Fruit fly (Drosophila melanogaster): ENCODE data around the gene Stt3A.
A peak's percentile ranks its signal among the peaks of the same experiment; 100 is the strongest.

The Stt3A gene

dm6 chrX:21067474-21067873, 13.7 kb upstream of the Stt3A start, which contains the start of gene CG32512:
CG32512 (minus strand) TSS chrX:21067540.
- TF ChIP-seq CG13204 (GFP tag; optimal IDR thresholded peaks at IDR 0.05), result peak; percentile 43
- TF ChIP-seq CG8159 (tag; optimal IDR thresholded peaks at IDR 0.05), result no peak
- no peak for TF ChIP-seq CG15710 (tag; optimal IDR thresholded peaks at IDR 0.05)
- peak; percentile 34; the same call in 1 of the 3 replicates for TF ChIP-seq fd96Ca (GFP tag; IDR thresholded peaks at IDR 0.05)
- no peak for TF ChIP-seq CG14655 (GFP tag; optimal IDR thresholded peaks at IDR 0.05)
- peak; percentile 49 for TF ChIP-seq Ets98B (GFP tag; IDR thresholded peaks at IDR 0.05)
- no peak for TF ChIP-seq CG34367 (tag; optimal IDR thresholded peaks at IDR 0.05)
- TF ChIP-seq CG4496 (GFP tag; IDR thresholded peaks at IDR 0.05), result peak; percentile 37; the same call in 2 of the 3 replicates
- TF ChIP-seq CG8301 (tag; optimal IDR thresholded peaks at IDR 0.05), result no peak
- TF ChIP-seq EcR (GFP tag; optimal IDR thresholded peaks at IDR 0.05), result peak; percentile 15

- peak; percentile 16 for TF ChIP-seq EcR (GFP tag; optimal IDR thresholded peaks at IDR 0.05)
- no peak for TF ChIP-seq D1 (tag; optimal IDR thresholded peaks at IDR 0.05)
- TF ChIP-seq Ets98B (GFP tag; IDR thresholded peaks at IDR 0.05), result no peak
Observed at dm6 chrX:21065775-21066174, 12.0 kb upstream of the Stt3A start.

dm6 chrX:21064927-21065326, 11.2 kb upstream of the Stt3A start:
- TF ChIP-seq CG12605 (GFP tag; IDR thresholded peaks at IDR 0.05) (peak; percentile 82), CG8301 (tag; optimal IDR thresholded peaks at IDR 0.05) (peak; percentile 68), EcR (GFP tag; optimal IDR thresholded peaks at IDR 0.05) (no peak), CG13204 (GFP tag; optimal IDR thresholded peaks at IDR 0.05) (peak; percentile 49), Pif1A (GFP tag; optimal IDR thresholded peaks at IDR 0.05) (peak; percentile 89), rn (GFP tag; IDR thresholded peaks at IDR 0.05) (peak; percentile 70), gl (tag; optimal IDR thresholded peaks at IDR 0.05) (peak; percentile 70), CG32121 (GFP tag; IDR thresholded peaks at IDR 0.05) (peak; percentile 88), fd96Ca (GFP tag; IDR thresholded peaks at IDR 0.05) (peak; percentile 93), Snoo (tag; optimal IDR thresholded peaks at IDR 0.05) (peak; percentile 95), CG14655 (GFP tag; optimal IDR thresholded peaks at IDR 0.05) (peak; percentile 77), CG10348 (GFP tag; IDR thresholded peaks at IDR 0.05) (0 out of 2 replicates have a peak, but pooled peaks have one; percentile 41), CG15710 (tag; optimal IDR thresholded peaks at IDR 0.05) (peak; percentile 84), CG17806 (tag; optimal IDR thresholded peaks at IDR 0.05) (peak; percentile 78), CG8159 (tag; optimal IDR thresholded peaks at IDR 0.05) (peak; percentile 77), D1 (tag; optimal IDR thresholded peaks at IDR 0.05) (no peak), CG9948 (tag; optimal IDR thresholded peaks at IDR 0.05) (peak; percentile 72), CG4496 (GFP tag; IDR thresholded peaks at IDR 0.05) (peak; percentile 95), Pif1B (GFP tag; optimal IDR thresholded peaks at IDR 0.05) (peak; percentile 92), Ets98B (GFP tag; IDR thresholded peaks at IDR 0.05) (peak; percentile 93), CG34367 (tag; optimal IDR thresholded peaks at IDR 0.05) (peak; percentile 76)

- no peak for TF ChIP-seq CG34367 (tag; optimal IDR thresholded peaks at IDR 0.05)
- TF ChIP-seq CG13204 (GFP tag; optimal IDR thresholded peaks at IDR 0.05), result no peak
- TF ChIP-seq CG15710 (tag; optimal IDR thresholded peaks at IDR 0.05), result no peak
- no peak for TF ChIP-seq CG9948 (tag; optimal IDR thresholded peaks at IDR 0.05)
- no peak for TF ChIP-seq CG12605 (GFP tag; IDR thresholded peaks at IDR 0.05)
- no peak for TF ChIP-seq Snoo (tag; optimal IDR thresholded peaks at IDR 0.05)
- TF ChIP-seq D1 (tag; optimal IDR thresholded peaks at IDR 0.05), result no peak
- no peak for TF ChIP-seq CG32121 (GFP tag; IDR thresholded peaks at IDR 0.05)
- TF ChIP-seq fd96Ca (GFP tag; IDR thresholded peaks at IDR 0.05), result no peak
- no peak for TF ChIP-seq Pif1B (GFP tag; optimal IDR thresholded peaks at IDR 0.05)
- TF ChIP-seq CG17806 (tag; optimal IDR thresholded peaks at IDR 0.05), result no peak
- TF ChIP-seq Ets98B (GFP tag; IDR thresholded peaks at IDR 0.05), result no peak
- TF ChIP-seq CG14655 (GFP tag; optimal IDR thresholded peaks at IDR 0.05), result no peak
- TF ChIP-seq EcR (GFP tag; optimal IDR thresholded peaks at IDR 0.05), result no peak
- TF ChIP-seq rn (GFP tag; IDR thresholded peaks at IDR 0.05), result no peak
- no peak for TF ChIP-seq gl (tag; optimal IDR thresholded peaks at IDR 0.05)
- no peak for TF ChIP-seq CG10348 (GFP tag; IDR thresholded peaks at IDR 0.05)
- TF ChIP-seq CG8159 (tag; optimal IDR thresholded peaks at IDR 0.05), result no peak
Observed at dm6 chrX:21060579-21060978, 6.8 kb upstream of the Stt3A start.

- peak; percentile 88 for TF ChIP-seq Snoo (tag; optimal IDR thresholded peaks at IDR 0.05)
- peak; percentile 78 for TF ChIP-seq CG34367 (tag; optimal IDR thresholded peaks at IDR 0.05)
- TF ChIP-seq CG8159 (tag; optimal IDR thresholded peaks at IDR 0.05), result peak; percentile 73
- TF ChIP-seq CG13204 (GFP tag; optimal IDR thresholded peaks at IDR 0.05), result peak; percentile 60
- no peak for TF ChIP-seq CG10348 (GFP tag; IDR thresholded peaks at IDR 0.05)
- peak; percentile 80 for TF ChIP-seq CG14655 (GFP tag; optimal IDR thresholded peaks at IDR 0.05)
- peak; percentile 78 for TF ChIP-seq CG15710 (tag; optimal IDR thresholded peaks at IDR 0.05)
- no peak for TF ChIP-seq rn (GFP tag; IDR thresholded peaks at IDR 0.05)
- peak; percentile 80 for TF ChIP-seq CG8301 (tag; optimal IDR thresholded peaks at IDR 0.05)
- 0 out of 2 replicates have a peak, but pooled peaks have one; percentile 33 for TF ChIP-seq CG12605 (GFP tag; IDR thresholded peaks at IDR 0.05)
- TF ChIP-seq EcR (GFP tag; optimal IDR thresholded peaks at IDR 0.05), result peak; percentile 61
- peak; percentile 71 for TF ChIP-seq Ets98B (GFP tag; IDR thresholded peaks at IDR 0.05)
- TF ChIP-seq CG32121 (GFP tag; IDR thresholded peaks at IDR 0.05), result peak; percentile 49; the same call in 1 of the 2 replicates
- peak; percentile 83 for TF ChIP-seq fd96Ca (GFP tag; IDR thresholded peaks at IDR 0.05)
- peak; percentile 34 for TF ChIP-seq gl (tag; optimal IDR thresholded peaks at IDR 0.05)
- peak; percentile 78 for TF ChIP-seq Pif1A (GFP tag; optimal IDR thresholded peaks at IDR 0.05)
- peak; percentile 23 for TF ChIP-seq D1 (tag; optimal IDR thresholded peaks at IDR 0.05)
- peak; percentile 82 for TF ChIP-seq CG4496 (GFP tag; IDR thresholded peaks at IDR 0.05)
- peak; percentile 85 for TF ChIP-seq Pif1B (GFP tag; optimal IDR thresholded peaks at IDR 0.05)
- TF ChIP-seq CG17806 (tag; optimal IDR thresholded peaks at IDR 0.05), result peak; percentile 67
- TF ChIP-seq CG9948 (tag; optimal IDR thresholded peaks at IDR 0.05), result peak; percentile 74
Observed at dm6 chrX:21058991-21059390, 5.3 kb upstream of the Stt3A start.

dm6 chrX:21058437-21058836, 4.7 kb upstream of the Stt3A start:
- TF ChIP-seq CG12605 (GFP tag; IDR thresholded peaks at IDR 0.05), result no peak
- TF ChIP-seq CG17806 (tag; optimal IDR thresholded peaks at IDR 0.05), result no peak
- TF ChIP-seq Pif1A (GFP tag; optimal IDR thresholded peaks at IDR 0.05), result no peak
- no peak for TF ChIP-seq EcR (GFP tag; optimal IDR thresholded peaks at IDR 0.05)
- no peak for TF ChIP-seq CG8301 (tag; optimal IDR thresholded peaks at IDR 0.05)
- TF ChIP-seq CG13204 (GFP tag; optimal IDR thresholded peaks at IDR 0.05), result no peak
- TF ChIP-seq Pif1B (GFP tag; optimal IDR thresholded peaks at IDR 0.05), result no peak
- TF ChIP-seq CG14655 (GFP tag; optimal IDR thresholded peaks at IDR 0.05), result no peak
- no peak for TF ChIP-seq CG4496 (GFP tag; IDR thresholded peaks at IDR 0.05)
- TF ChIP-seq gl (tag; optimal IDR thresholded peaks at IDR 0.05), result no peak
- TF ChIP-seq CG9948 (tag; optimal IDR thresholded peaks at IDR 0.05), result no peak
